Worm (Caenorhabditis elegans) whole organism, L2 larva: ENCODE measurements around the gene ins-11.

ENCODE experiments used
- ZK546.5 ChIP-seq: sonication (generic microtip); optimal IDR thresholded peaks from 2 replicates; lab custom pipeline; 2017; ENCODE audit warnings: missing biosample characterization, missing genetic modification characterization
- aly-2 ChIP-seq: fragments of 150-350 bp; optimal IDR thresholded peaks from 2 replicates; lab custom pipeline; 2014; ENCODE audit warnings: missing biosample characterization, missing genetic modification characterization
- egl-27 ChIP-seq: sonication (generic microtip); optimal IDR thresholded peaks from 3 replicates; lab custom pipeline; 2017; ENCODE audit warnings: missing biosample characterization, missing genetic modification reagents, missing genetic modification characterization
- elt-1 ChIP-seq: fragments of 150-350 bp; optimal IDR thresholded peaks from 2 replicates; lab custom pipeline; 2014; ENCODE audit warnings: missing biosample characterization, missing genetic modification characterization
- fos-1 ChIP-seq: fragments of 150-350 bp; optimal IDR thresholded peaks from 2 replicates; lab custom pipeline; 2014; ENCODE audit warnings: missing biosample characterization, missing genetic modification characterization
- lin-39 ChIP-seq: fragments of 150-350 bp; optimal IDR thresholded peaks from 2 replicates; lab custom pipeline; 2014; ENCODE audit warnings: missing biosample characterization, missing genetic modification reagents, missing genetic modification characterization
- peb-1 ChIP-seq: fragments of 150-350 bp; optimal IDR thresholded peaks from 2 replicates; lab custom pipeline; 2014; ENCODE audit warnings: missing biosample characterization, missing genetic modification characterization
- unc-62 ChIP-seq: fragments of 150-350 bp; optimal IDR thresholded peaks from 2 replicates; lab custom pipeline; 2014; ENCODE audit warnings: missing biosample characterization, missing genetic modification reagents, missing genetic modification characterization

ins-11 gene

ce11 chrII:5605538-5605945, 49.0 kb downstream of the ins-11 start (continued):
- TF ChIP-seq unc-62 (GFP tag; lab: Kevin White, UChicago) (no peak), elt-1 (tag; lab: Kevin White, UChicago) (no peak), lin-39 (tag; lab: Kevin White, UChicago) (no peak), ZK546.5 (tag; lab: Kevin White, UChicago) (no peak), fos-1 (tag; lab: Kevin White, UChicago) (peak; percentile 86), peb-1 (no peak), egl-27 (peak; percentile 82), aly-2 (no peak)
- TF ChIP-seq, all 48 proteins: peak for 18
